Fruit fly (Drosophila melanogaster): ENCODE results near the gene CG14448.

The CG14448 gene

dm6 chr3L:22795604-22796003 lies 7.4 kb downstream of the CG14448 start (continued):
- no peak for TF ChIP-seq Asciz (GFP tag; optimal IDR thresholded peaks at IDR 0.05)
- TF ChIP-seq pita (GFP tag; optimal IDR thresholded peaks at IDR 0.05) = no peak
- no peak for TF ChIP-seq HmgD (GFP tag; optimal IDR thresholded peaks at IDR 0.05)
- no peak for TF ChIP-seq ERR (GFP tag; optimal IDR thresholded peaks at IDR 0.05)
- no peak for TF ChIP-seq ash1 (GFP tag; optimal IDR thresholded peaks at IDR 0.05)
- no peak for TF ChIP-seq CG2712 (tag; optimal IDR thresholded peaks at IDR 0.05)
- TF ChIP-seq Max (GFP tag; optimal IDR thresholded peaks at IDR 0.05) = no peak

- TF ChIP-seq nom (GFP tag; optimal IDR thresholded peaks at IDR 0.05) = peak; percentile 52
- no peak for TF ChIP-seq otp (GFP tag; IDR thresholded peaks at IDR 0.05)
Measured at dm6 chr3L:22801970-22802369, 13.7 kb downstream of the CG14448 start.

dm6 chr3L:22820190-22820589 lies 32.0 kb downstream of the CG14448 start:
- TF ChIP-seq nmo (GFP tag; optimal IDR thresholded peaks at IDR 0.05) = no peak
- TF ChIP-seq dysf (GFP tag; IDR thresholded peaks at IDR 0.05) = 0 out of 3 replicates have a peak, but pooled peaks have one; percentile 26
- no peak for TF ChIP-seq cas (GFP tag; IDR thresholded peaks at IDR 0.05)
- no peak for TF ChIP-seq unc-4 (GFP tag; IDR thresholded peaks at IDR 0.05; ENCODE audit: partially characterized antibody)
- TF ChIP-seq Eip74EF (GFP tag; optimal IDR thresholded peaks at IDR 0.05) = no peak
- no peak for TF ChIP-seq chinmo (GFP tag; IDR thresholded peaks at IDR 0.05; ENCODE audit: partially characterized antibody)
- no peak for TF ChIP-seq CG1602 (GFP tag; optimal IDR thresholded peaks at IDR 0.05)
- TF ChIP-seq CG15479 (GFP tag; optimal IDR thresholded peaks at IDR 0.05) = peak; percentile 75
- peak; percentile 5 for TF ChIP-seq Ets65A (GFP tag)
- TF ChIP-seq hbn (GFP tag; IDR thresholded peaks at IDR 0.05; ENCODE audit: partially characterized antibody) = no peak
- TF ChIP-seq Meics (GFP tag; optimal IDR thresholded peaks at IDR 0.05) = no peak
- TF ChIP-seq bsh (GFP tag; optimal IDR thresholded peaks at IDR 0.05) = no peak
- no peak for TF ChIP-seq nau (GFP tag; optimal IDR thresholded peaks at IDR 0.05)
- TF ChIP-seq Dbx (GFP tag; IDR thresholded peaks at IDR 0.05) = no peak
- no peak for TF ChIP-seq CG9727 (GFP tag; optimal IDR thresholded peaks at IDR 0.05)

dm6 chr3L:22821377-22821776 lies 33.1 kb downstream of the CG14448 start:
- TF ChIP-seq Gug (GFP tag; IDR thresholded peaks at IDR 0.05) = no peak
- TF ChIP-seq NFAT (GFP tag; IDR thresholded peaks at IDR 0.05) = 0 out of 2 replicates have a peak, but pooled peaks have one; percentile 22
- TF ChIP-seq CG16779 (GFP tag; IDR thresholded peaks at IDR 0.05) = no peak
- no peak for TF ChIP-seq gsb-n (tag; optimal IDR thresholded peaks at IDR 0.05)
- no peak for TF ChIP-seq dan (GFP tag; IDR thresholded peaks at IDR 0.05)
- no peak for TF ChIP-seq amos (GFP tag; IDR thresholded peaks at IDR 0.05; ENCODE audit: partially characterized antibody)
- TF ChIP-seq CG10462 (GFP tag; optimal IDR thresholded peaks at IDR 0.05) = no peak
- TF ChIP-seq Nf-YB (GFP tag; optimal IDR thresholded peaks at IDR 0.05) = peak; percentile 77
- peak; percentile 52 for TF ChIP-seq Nf-YC (tag; optimal IDR thresholded peaks at IDR 0.05)
- no peak for TF ChIP-seq lmd (GFP tag; IDR thresholded peaks at IDR 0.05)
- TF ChIP-seq CG32772 (GFP tag; IDR thresholded peaks at IDR 0.05) = no peak
- no peak for TF ChIP-seq Dfd (GFP tag; optimal IDR thresholded peaks at IDR 0.05)
- TF ChIP-seq sr (GFP tag; IDR thresholded peaks at IDR 0.05) = 0 out of 3 replicates have a peak, but pooled peaks have one; percentile 15
- no peak for TF ChIP-seq Fer3 (tag; optimal IDR thresholded peaks at IDR 0.05)
- no peak for TF ChIP-seq sc (optimal IDR thresholded peaks at IDR 0.05)
- no peak for TF ChIP-seq sc (GFP tag; optimal IDR thresholded peaks at IDR 0.05)
- 0 out of 3 replicates have a peak, but pooled peaks have one; percentile 6 for TF ChIP-seq dysf (GFP tag; IDR thresholded peaks at IDR 0.05)
- TF ChIP-seq HLH54F (GFP tag; optimal IDR thresholded peaks at IDR 0.05) = no peak
- TF ChIP-seq Med (GFP tag) = peak; percentile 27
- TF ChIP-seq Dad (GFP tag; optimal IDR thresholded peaks at IDR 0.05) = no peak
- TF ChIP-seq Hr39 (optimal IDR thresholded peaks at IDR 0.05) = no peak
- TF ChIP-seq inv (GFP tag; IDR thresholded peaks at IDR 0.05; ENCODE audit: partially characterized antibody) = 0 out of 2 replicates have a peak, but pooled peaks have one; percentile 11
- peak; percentile 30; the same call in 1 of the 2 replicates for TF ChIP-seq Drgx (GFP tag; IDR thresholded peaks at IDR 0.05)
- no peak for TF ChIP-seq CG7786 (GFP tag; optimal IDR thresholded peaks at IDR 0.05)
- TF ChIP-seq Deaf1 (tag; optimal IDR thresholded peaks at IDR 0.05) = no peak

Data from whole organism, embryonic.